Fruit fly (Drosophila melanogaster): ENCODE measurements around the gene CG44153.

DNA sequence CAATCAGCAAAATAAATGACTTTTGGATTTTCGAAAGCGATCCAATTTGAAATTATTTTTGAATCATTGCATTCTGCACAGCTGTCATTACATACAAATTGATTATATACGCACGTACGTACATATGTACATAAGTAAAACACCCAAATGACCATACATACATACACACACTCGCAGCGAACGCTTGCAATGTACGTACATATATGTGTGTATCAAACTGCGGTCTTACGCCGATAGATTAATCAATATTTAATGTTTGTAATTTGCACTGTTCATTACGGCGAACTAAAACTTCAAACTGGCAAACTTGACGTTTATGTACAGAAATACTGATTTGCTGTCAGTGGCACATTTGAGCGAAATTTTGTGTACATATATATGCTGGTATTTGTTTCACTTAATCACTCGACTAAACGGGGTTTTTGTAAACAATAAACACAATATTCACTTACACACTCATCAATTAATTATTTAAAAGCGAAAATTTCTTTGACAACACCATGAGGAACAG is 46.2 kb upstream of the CG44153 start:
- TF ChIP-seq CG7101 (tag; optimal IDR thresholded peaks at IDR 0.05) (no peak), CG12768 (GFP tag; optimal IDR thresholded peaks at IDR 0.05) (no peak), kay (GFP tag; ENCODE audit: borderline replicate concordance) (peak; percentile 80), bab1 (GFP tag; optimal IDR thresholded peaks at IDR 0.05) (no peak), CG11617 (GFP tag; optimal IDR thresholded peaks at IDR 0.05) (no peak), CG14711 (tag; optimal IDR thresholded peaks at IDR 0.05) (no peak), CG5204 (GFP tag; optimal IDR thresholded peaks at IDR 0.05) (no peak), pad (GFP tag; optimal IDR thresholded peaks at IDR 0.05) (no peak), CG33017 (tag; optimal IDR thresholded peaks at IDR 0.05) (no peak), cnc (optimal IDR thresholded peaks at IDR 0.05) (no peak), toe (GFP tag; optimal IDR thresholded peaks at IDR 0.05) (no peak), Mnt (GFP tag; optimal IDR thresholded peaks at IDR 0.05) (no peak), cic (GFP tag; optimal IDR thresholded peaks at IDR 0.05) (no peak), Hr96 (GFP tag; optimal IDR thresholded peaks at IDR 0.05) (no peak)

Measured in whole organism, adult.